Fruit fly (Drosophila melanogaster) whole organism, wandering third instar larva: ENCODE results near the gene Sfp26Ad.

Experiments
- CG32264 ChIP-seq: fragments of 200-800 bp; sonication (Bioruptor generic); optimal IDR thresholded peaks from 2 replicates; lab custom pipeline; 2016; ENCODE audit warnings: missing biosample characterization, missing genetic modification characterization
- CG9705 ChIP-seq: fragments of 200-800 bp; sonication (Bioruptor generic); optimal IDR thresholded peaks from 2 replicates; lab custom pipeline; 2018; ENCODE audit warnings: missing biosample characterization, mild to moderate bottlenecking, missing genetic modification characterization
- CrebA ChIP-seq: fragments of 200-800 bp; sonication (Bioruptor generic); optimal IDR thresholded peaks from 2 replicates; lab custom pipeline; 2016; ENCODE audit warnings: missing biosample characterization, mild to moderate bottlenecking, missing genetic modification characterization, borderline replicate concordance
- Dfd ChIP-seq: fragments of >200 bp; optimal IDR thresholded peaks from 2 replicates; lab custom pipeline; 2017; ENCODE audit warnings: missing biosample characterization, missing genetic modification characterization
- Dif ChIP-seq: fragments of 200-275, 200-300 bp; sonication (Bioruptor generic); optimal IDR thresholded peaks from 2 replicates; lab custom pipeline; 2018; ENCODE audit warnings: missing biosample characterization, missing genetic modification characterization; ENCODE audit not compliant: partially characterized antibody
- GATAd ChIP-seq: sonication (Bioruptor generic); optimal IDR thresholded peaks from 2 replicates; lab custom pipeline; 2016; ENCODE audit warnings: missing biosample characterization, missing genetic modification characterization
- HLH106 ChIP-seq: fragments of 200-800 bp; optimal IDR thresholded peaks from 3 replicates; lab custom pipeline; 2019; ENCODE audit warnings: missing biosample characterization, mild to moderate bottlenecking, missing genetic modification characterization, moderate library complexity
- Hnf4 ChIP-seq: fragments of 200-800 bp; sonication (Bioruptor generic); optimal IDR thresholded peaks from 2 replicates; lab custom pipeline; 2016; ENCODE audit warnings: missing biosample characterization, mild to moderate bottlenecking, missing genetic modification characterization
- Hr83 ChIP-seq: fragments of 200-300 bp; sonication (Bioruptor generic); optimal IDR thresholded peaks from 2 replicates; lab custom pipeline; 2016; ENCODE audit warnings: missing biosample characterization, mild to moderate bottlenecking, missing genetic modification characterization, moderate library complexity; ENCODE audit not compliant: poor library complexity, severe bottlenecking
- Jra ChIP-seq: sonication (Bioruptor generic); optimal IDR thresholded peaks from 2 replicates; lab custom pipeline; 2016; ENCODE audit warnings: missing biosample characterization, missing genetic modification characterization
- Mio ChIP-seq: sonication (Bioruptor generic); optimal IDR thresholded peaks from 2 replicates; lab custom pipeline; 2016; ENCODE audit warnings: missing biosample characterization, missing genetic modification characterization
- Myc ChIP-seq: fragments of >200 bp; optimal IDR thresholded peaks from 2 replicates; lab custom pipeline; 2017
- N ChIP-seq: fragments of >200 bp; optimal IDR thresholded peaks from 2 replicates; lab custom pipeline; 2018; ENCODE audit warnings: missing biosample characterization, missing external identifiers, missing genetic modification characterization
- OdsH ChIP-seq: fragments of 200-800 bp; sonication (Bioruptor generic); optimal IDR thresholded peaks from 2 replicates; lab custom pipeline; 2016; ENCODE audit warnings: missing biosample characterization, mild to moderate bottlenecking, missing genetic modification characterization
- Rel ChIP-seq, 2 experiments: fragments of 200-800 bp; sonication (Bioruptor generic) in 1 of 2; optimal IDR thresholded peaks; 2 replicates in 1 of 2; 3 replicates in 1 of 2; lab custom pipeline; 2016 to 2019; ENCODE audit warnings: mild to moderate bottlenecking in 2 of 2, missing biosample characterization in 2 of 2, missing genetic modification characterization in 2 of 2, moderate library complexity in 1 of 2
- Sp1 ChIP-seq: fragments of 200-800 bp; sonication (Bioruptor generic); optimal IDR thresholded peaks from 3 replicates; lab custom pipeline; 2019; ENCODE audit warnings: missing biosample characterization, mild to moderate bottlenecking, missing genetic modification characterization, moderate library complexity
- Vsx2 ChIP-seq: fragments of 200-300, 225-300 bp; sonication (Bioruptor generic); optimal IDR thresholded peaks from 2 replicates; lab custom pipeline; 2018; ENCODE audit warnings: missing biosample characterization, missing genetic modification characterization; ENCODE audit not compliant: partially characterized antibody
- br ChIP-seq: fragments of 200-800 bp; sonication (Bioruptor generic); optimal IDR thresholded peaks from 2 replicates; lab custom pipeline; 2016; ENCODE audit warnings: missing biosample characterization, missing genetic modification characterization
- brk ChIP-seq: fragments of 200-800 bp; sonication (Bioruptor generic); optimal IDR thresholded peaks from 2 replicates; lab custom pipeline; 2016; ENCODE audit warnings: missing biosample characterization, mild to moderate bottlenecking, missing genetic modification characterization
- dl ChIP-seq, 2 experiments: fragments of 175-275, 200-275 bp in 1 of 2; fragments of 200-275 bp in 1 of 2; sonication (Bioruptor generic); optimal IDR thresholded peaks; lab custom pipeline; 2018; ENCODE audit warnings: mild to moderate bottlenecking in 2 of 2, missing biosample characterization in 2 of 2, missing genetic modification characterization in 2 of 2, moderate library complexity in 2 of 2; ENCODE audit not compliant: partially characterized antibody in 2 of 2, insufficient read depth in 1 of 2
- dmrt93B ChIP-seq: fragments of 200-800 bp; sonication (Bioruptor generic); optimal IDR thresholded peaks from 2 replicates; lab custom pipeline; 2018; ENCODE audit warnings: missing biosample characterization, mild to moderate bottlenecking, missing genetic modification characterization
- dsf ChIP-seq: sonication (Bioruptor generic); optimal IDR thresholded peaks from 2 replicates; lab custom pipeline; 2016; ENCODE audit warnings: missing biosample characterization, missing genetic modification characterization, borderline replicate concordance
- ey ChIP-seq: fragments of 200-800 bp; sonication (Bioruptor generic); optimal IDR thresholded peaks from 2 replicates; lab custom pipeline; 2016; ENCODE audit warnings: missing biosample characterization, missing genetic modification characterization
- foxo ChIP-seq, 2 experiments: fragments of 200-800 bp; sonication (Bioruptor generic); optimal IDR thresholded peaks; 2 replicates in 1 of 2; 3 replicates in 1 of 2; lab custom pipeline; 2016 to 2017; ENCODE audit warnings: missing biosample characterization in 2 of 2, missing genetic modification characterization in 2 of 2
- fru ChIP-seq: fragments of 200-800 bp; sonication (Bioruptor generic); optimal IDR thresholded peaks from 3 replicates; lab custom pipeline; 2016; ENCODE audit warnings: missing biosample characterization, mild to moderate bottlenecking, missing genetic modification characterization
- h ChIP-seq: fragments of 200-800 bp; sonication (Bioruptor generic); optimal IDR thresholded peaks from 3 replicates; lab custom pipeline; 2016; ENCODE audit warnings: missing biosample characterization, mild to moderate bottlenecking, missing genetic modification characterization
- jim ChIP-seq: fragments of 175-275, 200-325 bp; sonication (Bioruptor generic); optimal IDR thresholded peaks from 2 replicates; lab custom pipeline; 2016; ENCODE audit warnings: missing biosample characterization, mild to moderate bottlenecking, missing genetic modification characterization
- lola ChIP-seq: fragments of >200 bp; optimal IDR thresholded peaks from 2 replicates; lab custom pipeline; 2017; ENCODE audit warnings: missing biosample characterization, missing genetic modification characterization
- pan ChIP-seq: fragments of >200 bp; optimal IDR thresholded peaks from 2 replicates; lab custom pipeline; 2017
- psq ChIP-seq: fragments of 200-800 bp; sonication (Bioruptor generic); optimal IDR thresholded peaks from 3 replicates; lab custom pipeline; 2017; ENCODE audit warnings: missing biosample characterization, mild to moderate bottlenecking, missing genetic modification characterization, moderate library complexity
- rgr ChIP-seq: fragments of 200-800 bp; sonication (Bioruptor generic); optimal IDR thresholded peaks from 3 replicates; lab custom pipeline; 2016; ENCODE audit warnings: missing biosample characterization, mild to moderate bottlenecking, missing genetic modification characterization
- sv ChIP-seq: fragments of 200-800 bp; sonication (Bioruptor generic); optimal IDR thresholded peaks from 3 replicates; lab custom pipeline; 2016; ENCODE audit warnings: missing biosample characterization, missing genetic modification characterization
- tai ChIP-seq: sonication (Bioruptor generic); optimal IDR thresholded peaks from 2 replicates; lab custom pipeline; 2016; ENCODE audit warnings: missing biosample characterization, missing genetic modification characterization
- usp ChIP-seq: fragments of >200 bp; optimal IDR thresholded peaks from 2 replicates; lab custom pipeline; 2017; ENCODE audit warnings: missing biosample characterization, missing genetic modification characterization
- woc ChIP-seq: sonication (Bioruptor generic); optimal IDR thresholded peaks from 2 replicates; lab custom pipeline; 2016; ENCODE audit warnings: missing biosample characterization, mild to moderate bottlenecking, missing genetic modification characterization

The Sfp26Ad gene

dm6 chr2L:5981433-5982333 is 38.6 kb upstream of the Sfp26Ad start, which contains the start of gene eIF4A:
Gene eIF4A, plus strand, starts transcription at chr2L:5981764.
- no peak for TF ChIP-seq Rel (GFP tag; optimal IDR thresholded peaks at IDR 0.05; lab: Kevin White, UChicago)
- TF ChIP-seq Rel (tag; optimal IDR thresholded peaks at IDR 0.05; lab: Kevin White, UChicago) = peak; percentile 100
- TF ChIP-seq tai = peak; percentile 21
- peak; percentile 5 for TF ChIP-seq CG9705
- TF ChIP-seq dmrt93B (GFP tag; lab: Kevin White, UChicago) = peak; percentile 50
- TF ChIP-seq GATAd = no peak
- no peak for TF ChIP-seq ey (GFP tag; lab: Kevin White, UChicago)
- TF ChIP-seq HLH106 (tag; lab: Kevin White, UChicago) = peak; percentile 14
- peak; percentile 0 for TF ChIP-seq rgr (GFP tag; lab: Kevin White, UChicago)
- peak; percentile 70 to 84 for TF ChIP-seq dl (GFP tag; optimal IDR thresholded peaks at IDR 0.05; lab: Kevin White, UChicago; ENCODE audit: insufficient read depth in 1 of 2, partially characterized antibody in 2 of 2)
- TF ChIP-seq N = no peak
- peak; percentile 91 for TF ChIP-seq Dif

- peak; percentile 19 for TF ChIP-seq fru
- TF ChIP-seq N = no peak
- TF ChIP-seq woc = peak; percentile 56
- peak in 1 of 2 experiments; percentile 53 for TF ChIP-seq foxo (GFP tag; optimal IDR thresholded peaks at IDR 0.05; lab: Kevin White, UChicago)
- peak; percentile 37 for TF ChIP-seq Sp1 (GFP tag; lab: Kevin White, UChicago)
- no peak for TF ChIP-seq dl (GFP tag; optimal IDR thresholded peaks at IDR 0.05; lab: Kevin White, UChicago; ENCODE audit: insufficient read depth in 1 of 2, partially characterized antibody in 2 of 2)
- TF ChIP-seq Rel (GFP tag; optimal IDR thresholded peaks at IDR 0.05; lab: Kevin White, UChicago) = no peak
- TF ChIP-seq Rel (tag; optimal IDR thresholded peaks at IDR 0.05; lab: Kevin White, UChicago) = peak; percentile 89
- TF ChIP-seq tai = peak; percentile 45
- TF ChIP-seq Dfd (GFP tag; lab: Kevin White, UChicago) = no peak
- peak; percentile 39 for TF ChIP-seq h (GFP tag; lab: Kevin White, UChicago)
- no peak for TF ChIP-seq CrebA (GFP tag; lab: Kevin White, UChicago)
- TF ChIP-seq jim = no peak
- peak; percentile 65 for TF ChIP-seq Hr83 (GFP tag; lab: Kevin White, UChicago)
- peak; percentile 36 for TF ChIP-seq HLH106 (tag; lab: Kevin White, UChicago)
- TF ChIP-seq ey (GFP tag; lab: Kevin White, UChicago) = peak; percentile 45
- peak; percentile 29 for TF ChIP-seq rgr (GFP tag; lab: Kevin White, UChicago)
- TF ChIP-seq Hnf4 = peak; percentile 43
These were observed 37.8 kb upstream of the Sfp26Ad start, which contains the start of gene chic for dm6 chr2L:5980862-5981432. Gene chic, minus strand, starts transcription at chr2L:5981018.

dm6 chr2L:5979957-5980861 is 37.1 kb upstream of the Sfp26Ad start:
- TF ChIP-seq Hnf4 = peak; percentile 50
- no peak for TF ChIP-seq pan (lab: Kevin White, UChicago)
- peak; percentile 75 for TF ChIP-seq Hr83 (GFP tag; lab: Kevin White, UChicago)
- TF ChIP-seq GATAd = no peak
- peak; percentile 40 for TF ChIP-seq Mio (GFP tag; lab: Kevin White, UChicago)
- TF ChIP-seq jim = no peak
- TF ChIP-seq Dfd (GFP tag; lab: Kevin White, UChicago) = no peak
- no peak for TF ChIP-seq CG9705
- TF ChIP-seq Myc (lab: Kevin White, UChicago) = no peak
- TF ChIP-seq Dif = peak; percentile 95
- no peak for TF ChIP-seq usp (GFP tag; lab: Kevin White, UChicago)
- TF ChIP-seq Jra (GFP tag; lab: Kevin White, UChicago) = peak; percentile 98
- peak; percentile 11 for TF ChIP-seq HLH106 (tag; lab: Kevin White, UChicago)
- peak; percentile 81 for TF ChIP-seq Rel (GFP tag; optimal IDR thresholded peaks at IDR 0.05; lab: Kevin White, UChicago)
- TF ChIP-seq Rel (tag; optimal IDR thresholded peaks at IDR 0.05; lab: Kevin White, UChicago) = peak; percentile 71
- TF ChIP-seq fru = peak; percentile 25
- peak; percentile 35 for TF ChIP-seq ey (GFP tag; lab: Kevin White, UChicago)
- TF ChIP-seq brk (GFP tag; lab: Kevin White, UChicago) = peak; percentile 58
- no peak for TF ChIP-seq dsf (GFP tag; lab: Kevin White, UChicago)
- peak; percentile 62 for TF ChIP-seq br (GFP tag; lab: Kevin White, UChicago)
- peak; percentile 56 for TF ChIP-seq psq (GFP tag; lab: Kevin White, UChicago)
- TF ChIP-seq foxo (GFP tag; optimal IDR thresholded peaks at IDR 0.05; lab: Kevin White, UChicago) = peak; percentile 45 to 46
- peak; percentile 77 for TF ChIP-seq h (GFP tag; lab: Kevin White, UChicago)
- TF ChIP-seq lola (GFP tag; lab: Kevin White, UChicago) = no peak
- TF ChIP-seq CrebA (GFP tag; lab: Kevin White, UChicago) = peak; percentile 84
- peak; percentile 31 for TF ChIP-seq CG32264 (GFP tag; lab: Kevin White, UChicago)
- TF ChIP-seq dl (GFP tag; optimal IDR thresholded peaks at IDR 0.05; lab: Kevin White, UChicago; ENCODE audit: insufficient read depth in 1 of 2, partially characterized antibody in 2 of 2) = peak; percentile 85 to 94
- TF ChIP-seq N = no peak
- TF ChIP-seq Vsx2 (GFP tag; lab: Kevin White, UChicago) = no peak
- TF ChIP-seq rgr (GFP tag; lab: Kevin White, UChicago) = peak; percentile 70
- TF ChIP-seq woc = peak; percentile 26
- no peak for TF ChIP-seq sv (GFP tag; lab: Kevin White, UChicago)
- peak; percentile 71 for TF ChIP-seq Sp1 (GFP tag; lab: Kevin White, UChicago)
- peak; percentile 54 for TF ChIP-seq OdsH (GFP tag; lab: Kevin White, UChicago)
